Fruit fly (Drosophila melanogaster): ENCODE measurements around the gene CG4116.

Gene CG4116

dm6 chrX:3060066-3060465 is 7.3 kb downstream of the CG4116 start:
- TF ChIP-seq h (optimal IDR thresholded peaks at IDR 0.05) (no peak), psq (optimal IDR thresholded peaks at IDR 0.05) (no peak)

dm6 chrX:3055783-3056182 is 11.6 kb downstream of the CG4116 start:
- TF ChIP-seq ttk (optimal IDR thresholded peaks at IDR 0.05) = no peak
- TF ChIP-seq Myc (optimal IDR thresholded peaks at IDR 0.05) = no peak
- TF ChIP-seq h (optimal IDR thresholded peaks at IDR 0.05) = no peak
- TF ChIP-seq psq (optimal IDR thresholded peaks at IDR 0.05) = no peak
- TF ChIP-seq insv (optimal IDR thresholded peaks at IDR 0.05) = no peak
- no peak for TF ChIP-seq Sin3A (optimal IDR thresholded peaks at IDR 0.05)

- TF ChIP-seq ttk (optimal IDR thresholded peaks at IDR 0.05) (no peak), Myc (optimal IDR thresholded peaks at IDR 0.05) (no peak), Sin3A (optimal IDR thresholded peaks at IDR 0.05) (no peak), psq (optimal IDR thresholded peaks at IDR 0.05) (no peak), h (optimal IDR thresholded peaks at IDR 0.05) (no peak), insv (optimal IDR thresholded peaks at IDR 0.05) (no peak)
Observed at dm6 chrX:3053306-3053705, 14.1 kb downstream of the CG4116 start.

DNA sequence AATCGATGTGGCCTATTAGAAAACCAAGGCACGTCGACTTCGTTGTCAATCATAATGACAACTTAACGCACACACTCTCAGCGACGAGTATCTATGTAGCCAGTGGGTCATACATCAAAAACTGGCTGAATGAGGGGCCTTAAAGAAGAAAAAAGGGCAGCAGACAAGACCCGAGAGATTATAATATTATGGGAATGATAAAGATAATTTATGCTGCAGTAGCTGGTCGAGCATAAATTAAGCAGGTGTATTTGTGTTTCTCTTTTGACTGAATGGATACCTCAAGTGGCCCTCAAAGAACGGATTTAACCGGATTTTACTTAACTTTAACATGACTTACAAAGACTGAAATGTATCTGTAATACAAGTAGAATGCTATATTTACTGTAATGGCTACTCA is 17.1 kb downstream of the CG4116 start:
- TF ChIP-seq Myc (optimal IDR thresholded peaks at IDR 0.05) (no peak), Sin3A (optimal IDR thresholded peaks at IDR 0.05) (no peak), h (optimal IDR thresholded peaks at IDR 0.05) (no peak), ttk (optimal IDR thresholded peaks at IDR 0.05) (no peak), insv (optimal IDR thresholded peaks at IDR 0.05) (no peak), psq (optimal IDR thresholded peaks at IDR 0.05) (no peak)

- TF ChIP-seq h (optimal IDR thresholded peaks at IDR 0.05) (no peak), psq (optimal IDR thresholded peaks at IDR 0.05) (no peak), insv (optimal IDR thresholded peaks at IDR 0.05) (no peak), Sin3A (optimal IDR thresholded peaks at IDR 0.05) (no peak), Myc (optimal IDR thresholded peaks at IDR 0.05) (no peak), ttk (optimal IDR thresholded peaks at IDR 0.05) (no peak)
Observed at dm6 chrX:3049870-3050269, 17.5 kb downstream of the CG4116 start.

dm6 chrX:3047691-3048090 is 19.7 kb downstream of the CG4116 start:
- no peak for TF ChIP-seq insv (optimal IDR thresholded peaks at IDR 0.05)
- no peak for TF ChIP-seq psq (optimal IDR thresholded peaks at IDR 0.05)
- no peak for TF ChIP-seq ttk (optimal IDR thresholded peaks at IDR 0.05)

DNA sequence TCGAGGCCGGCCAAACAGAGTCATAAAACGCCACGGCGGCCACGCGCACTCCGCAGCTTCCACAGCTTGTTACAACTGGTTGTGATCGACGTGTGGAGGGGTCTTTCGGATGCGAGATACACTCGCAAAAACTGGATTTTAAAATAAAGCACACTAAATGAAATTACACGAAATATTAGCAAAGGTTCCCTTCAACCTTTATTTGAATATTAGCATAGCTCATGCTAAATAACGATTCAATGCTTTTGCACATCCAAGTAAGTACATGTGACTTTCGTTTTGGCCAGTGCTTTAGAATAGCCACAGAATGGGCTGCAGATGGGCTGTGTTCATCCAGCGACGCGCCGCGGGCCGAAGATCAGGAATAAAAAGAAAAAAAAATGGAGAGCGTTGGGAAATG is 21.4 kb downstream of the CG4116 start:
- TF ChIP-seq insv (optimal IDR thresholded peaks at IDR 0.05) (no peak), psq (optimal IDR thresholded peaks at IDR 0.05) (no peak), Sin3A (optimal IDR thresholded peaks at IDR 0.05) (no peak), h (optimal IDR thresholded peaks at IDR 0.05) (no peak), Myc (optimal IDR thresholded peaks at IDR 0.05) (no peak), ttk (optimal IDR thresholded peaks at IDR 0.05) (no peak)

DNA sequence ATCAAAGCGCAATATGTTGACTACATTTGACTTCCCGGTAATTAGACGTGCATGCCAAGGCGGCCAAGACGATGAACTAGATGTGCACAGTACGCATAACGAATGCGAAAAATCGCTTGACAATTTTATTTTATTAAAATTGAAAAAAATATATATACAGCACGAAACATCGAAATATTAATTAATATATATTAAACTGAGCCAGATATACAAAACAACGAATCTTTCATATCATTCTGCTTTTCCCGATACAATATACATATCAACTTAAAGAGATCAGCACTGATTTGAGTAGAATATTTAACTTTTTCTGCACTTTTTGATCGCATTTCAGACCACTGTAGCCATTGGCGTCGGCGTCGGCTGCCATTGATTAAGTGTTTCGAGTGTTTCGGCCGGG is 21.9 kb downstream of the CG4116 start:
- no peak for TF ChIP-seq psq (optimal IDR thresholded peaks at IDR 0.05)
- TF ChIP-seq h (optimal IDR thresholded peaks at IDR 0.05) = no peak
- TF ChIP-seq Sin3A (optimal IDR thresholded peaks at IDR 0.05) = no peak
- no peak for TF ChIP-seq insv (optimal IDR thresholded peaks at IDR 0.05)
- TF ChIP-seq Myc (optimal IDR thresholded peaks at IDR 0.05) = no peak
- no peak for TF ChIP-seq ttk (optimal IDR thresholded peaks at IDR 0.05)

DNA sequence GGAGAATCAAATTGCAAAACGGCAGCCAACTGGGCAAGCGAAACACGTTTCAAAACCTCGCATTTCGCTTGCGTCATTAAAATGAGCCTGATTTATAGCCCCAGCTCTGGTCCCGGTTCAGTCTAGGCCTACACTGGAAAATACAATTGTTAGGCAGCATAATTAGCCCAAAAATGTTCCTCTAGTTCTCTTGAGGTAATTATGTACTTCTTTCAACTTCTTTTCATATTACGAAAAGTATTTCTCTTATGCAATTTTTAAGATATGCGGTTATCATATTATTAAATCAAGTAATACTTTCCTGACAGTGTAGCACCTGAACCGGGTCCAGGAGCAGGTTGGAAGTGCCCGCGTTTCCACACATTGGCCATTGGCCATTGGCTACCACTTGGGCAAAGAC is 22.6 kb downstream of the CG4116 start:
- TF ChIP-seq ttk (optimal IDR thresholded peaks at IDR 0.05) = no peak
- no peak for TF ChIP-seq insv (optimal IDR thresholded peaks at IDR 0.05)
- no peak for TF ChIP-seq Sin3A (optimal IDR thresholded peaks at IDR 0.05)
- no peak for TF ChIP-seq h (optimal IDR thresholded peaks at IDR 0.05)
- no peak for TF ChIP-seq psq (optimal IDR thresholded peaks at IDR 0.05)
- TF ChIP-seq Myc (optimal IDR thresholded peaks at IDR 0.05) = no peak

DNA sequence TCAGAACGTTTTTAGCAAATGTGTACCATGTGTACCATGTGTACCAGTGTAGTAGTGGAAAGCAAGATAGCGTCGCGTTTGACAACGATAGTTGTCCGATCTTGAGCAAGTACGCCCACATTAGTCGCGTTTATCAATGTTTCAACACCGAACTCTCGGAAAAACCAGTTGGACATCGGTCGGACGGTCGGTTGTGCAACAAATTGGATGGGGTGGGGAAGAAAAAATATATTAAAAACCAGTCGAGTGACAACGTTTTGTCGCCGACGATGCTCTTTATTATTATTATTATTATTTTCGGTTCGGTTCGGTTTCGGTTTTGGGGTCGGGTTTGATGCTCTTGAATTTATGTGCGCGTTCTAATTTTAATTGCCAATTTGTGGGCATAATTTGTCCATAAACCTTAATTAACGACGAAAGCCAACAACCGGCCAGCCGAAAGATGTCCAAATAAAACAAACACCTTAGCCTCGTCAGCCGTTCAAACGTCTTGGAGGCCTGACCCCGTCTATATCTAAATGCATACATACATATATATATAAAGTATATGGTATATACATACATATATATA is 24.5 kb downstream of the CG4116 start:
- no peak for TF ChIP-seq ttk (optimal IDR thresholded peaks at IDR 0.05)
- no peak for TF ChIP-seq h (optimal IDR thresholded peaks at IDR 0.05)
- no peak for TF ChIP-seq Sin3A (optimal IDR thresholded peaks at IDR 0.05)
- no peak for TF ChIP-seq psq (optimal IDR thresholded peaks at IDR 0.05)
- TF ChIP-seq Myc (optimal IDR thresholded peaks at IDR 0.05) = no peak
- TF ChIP-seq insv (optimal IDR thresholded peaks at IDR 0.05) = no peak

DNA sequence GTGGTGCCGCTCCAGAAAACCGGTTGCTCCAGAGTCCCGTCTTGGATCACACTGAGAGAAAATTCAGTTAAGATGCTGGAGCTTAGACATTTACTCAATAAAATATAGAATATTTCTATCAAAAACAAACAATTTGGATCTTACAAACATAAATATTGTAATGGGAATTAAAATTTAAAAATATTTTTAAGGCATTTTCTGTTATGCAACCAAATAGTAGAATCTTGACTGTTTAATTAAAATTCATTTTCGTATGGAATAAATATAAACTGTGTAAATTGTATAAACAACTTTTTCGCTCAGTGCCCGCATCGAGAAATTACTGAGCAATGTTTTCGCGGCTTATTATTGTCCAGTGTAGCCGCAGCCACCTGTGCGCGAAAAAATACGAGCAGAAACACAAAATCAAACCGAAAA is 26.3 kb downstream of the CG4116 start:
- TF ChIP-seq Sin3A (optimal IDR thresholded peaks at IDR 0.05) (no peak), insv (optimal IDR thresholded peaks at IDR 0.05) (no peak), Myc (optimal IDR thresholded peaks at IDR 0.05) (no peak), ttk (optimal IDR thresholded peaks at IDR 0.05) (no peak), psq (optimal IDR thresholded peaks at IDR 0.05) (no peak), h (optimal IDR thresholded peaks at IDR 0.05) (no peak)

DNA sequence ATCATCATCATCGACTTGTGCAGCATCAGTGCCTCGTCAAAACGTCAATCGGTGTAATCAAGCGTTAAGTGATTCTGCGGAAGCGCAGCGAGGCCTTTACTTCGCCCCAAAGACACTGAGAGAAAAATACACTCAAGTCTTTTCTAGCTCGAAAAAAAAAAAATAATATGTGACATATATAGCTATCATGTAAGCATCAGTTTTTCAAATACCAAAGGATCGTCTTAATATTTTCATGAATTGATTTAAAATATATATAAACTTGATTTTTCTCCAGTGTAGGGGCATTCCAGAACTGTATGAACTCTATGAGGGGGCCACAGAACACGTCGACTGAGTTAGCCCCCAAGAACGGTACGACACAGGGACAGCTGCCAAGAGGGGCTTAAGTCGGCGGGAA is 27.6 kb downstream of the CG4116 start:
- TF ChIP-seq Myc (optimal IDR thresholded peaks at IDR 0.05) = no peak

DNA sequence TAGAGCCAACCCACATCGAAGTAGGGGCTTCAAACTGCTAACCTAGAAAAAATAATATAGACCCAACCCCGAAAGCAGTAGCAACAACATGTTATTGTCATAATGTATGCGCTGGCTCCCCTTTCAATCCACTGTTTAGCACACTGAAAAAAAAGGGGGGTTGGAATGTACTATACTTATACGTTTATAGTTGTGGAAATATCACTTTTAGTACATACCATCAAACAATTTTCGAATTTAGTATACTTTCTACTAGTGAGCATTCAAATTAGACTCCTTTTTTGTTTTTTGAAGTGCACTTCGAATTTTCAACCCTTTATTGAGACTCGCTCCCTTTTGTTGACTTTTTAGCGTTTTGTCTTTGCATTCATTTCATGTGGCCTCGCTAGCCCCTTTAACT is 30.8 kb downstream of the CG4116 start:
- no peak for TF ChIP-seq Sin3A (optimal IDR thresholded peaks at IDR 0.05)
- TF ChIP-seq ttk (optimal IDR thresholded peaks at IDR 0.05) = no peak
- TF ChIP-seq Myc (optimal IDR thresholded peaks at IDR 0.05) = no peak
- TF ChIP-seq h (optimal IDR thresholded peaks at IDR 0.05) = no peak
- no peak for TF ChIP-seq psq (optimal IDR thresholded peaks at IDR 0.05)
- no peak for TF ChIP-seq insv (optimal IDR thresholded peaks at IDR 0.05)

- no peak for TF ChIP-seq insv (optimal IDR thresholded peaks at IDR 0.05)
- no peak for TF ChIP-seq Sin3A (optimal IDR thresholded peaks at IDR 0.05)
- TF ChIP-seq Myc (optimal IDR thresholded peaks at IDR 0.05) = no peak
- TF ChIP-seq ttk (optimal IDR thresholded peaks at IDR 0.05) = no peak
- no peak for TF ChIP-seq h (optimal IDR thresholded peaks at IDR 0.05)
- no peak for TF ChIP-seq psq (optimal IDR thresholded peaks at IDR 0.05)
Observed at dm6 chrX:3031752-3032151, 35.6 kb downstream of the CG4116 start.
